Worm (Caenorhabditis elegans): Measurements from ENCODE around the gene mesp-1.
A peak's percentile ranks its signal among the peaks of the same experiment; 100 is the strongest.

mesp-1 gene

DNA sequence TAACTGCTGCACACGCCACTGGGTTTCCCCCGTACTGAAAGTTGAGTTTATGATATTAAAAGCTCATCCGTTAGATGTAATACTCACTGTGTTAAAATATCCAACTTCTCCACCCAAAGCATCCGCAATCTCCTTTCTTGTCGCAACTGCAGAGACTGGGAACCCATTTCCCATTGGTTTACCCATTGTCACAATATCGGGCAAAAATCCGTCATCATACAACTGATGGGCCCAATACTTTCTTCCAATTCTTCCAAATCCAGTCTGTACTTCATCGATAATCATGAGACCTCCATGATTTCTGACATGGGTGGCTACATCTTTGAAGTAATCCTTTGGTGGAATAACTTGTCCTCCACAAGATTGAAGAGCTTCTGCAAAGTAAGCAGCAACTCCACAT is 49.2 kb upstream of the mesp-1 start:
- TF ChIP-seq nhr-47 (tag; optimal IDR thresholded peaks at IDR 0.05), result no peak
- no peak for TF ChIP-seq efl-1 (optimal IDR thresholded peaks at IDR 0.05)
- no peak for TF ChIP-seq efl-1 (GFP tag; optimal IDR thresholded peaks at IDR 0.05 in 1 of 2)
- no peak for TF ChIP-seq nhr-84 (tag; optimal IDR thresholded peaks at IDR 0.05)
- TF ChIP-seq snpc-4 (tag; optimal IDR thresholded peaks at IDR 0.05), result no peak
- no peak for TF ChIP-seq fos-1 (tag; optimal IDR thresholded peaks at IDR 0.05)
- no peak for TF ChIP-seq ceh-88 (GFP tag; IDR thresholded peaks at IDR 0.05)
- TF ChIP-seq dpl-1 (GFP tag; optimal IDR thresholded peaks at IDR 0.05), result no peak
- no peak for TF ChIP-seq vab-15 (tag; optimal IDR thresholded peaks at IDR 0.05)
- no peak for TF ChIP-seq unc-30 (tag; optimal IDR thresholded peaks at IDR 0.05)
- TF ChIP-seq skn-1 (tag; optimal IDR thresholded peaks at IDR 0.05), result no peak
- no peak for TF ChIP-seq aha-1 (tag; optimal IDR thresholded peaks at IDR 0.05)
- no peak for TF ChIP-seq F16B12.6 (tag; optimal IDR thresholded peaks at IDR 0.05)
- no peak for TF ChIP-seq lin-13 (GFP tag; optimal IDR thresholded peaks at IDR 0.05)
- TF ChIP-seq nhr-11 (tag; optimal IDR thresholded peaks at IDR 0.05), result no peak
- TF ChIP-seq fkh-4 (tag; optimal IDR thresholded peaks at IDR 0.05; ENCODE audit: borderline replicate concordance), result no peak
- TF ChIP-seq elt-2 (tag; optimal IDR thresholded peaks at IDR 0.05), result no peak
- no peak for TF ChIP-seq ztf-4 (tag; optimal IDR thresholded peaks at IDR 0.05)
- TF ChIP-seq zip-4 (GFP tag; optimal IDR thresholded peaks at IDR 0.05), result no peak
- no peak for TF ChIP-seq ceh-82 (tag; optimal IDR thresholded peaks at IDR 0.05)
- TF ChIP-seq mef-2 (tag; optimal IDR thresholded peaks at IDR 0.05), result no peak

DNA sequence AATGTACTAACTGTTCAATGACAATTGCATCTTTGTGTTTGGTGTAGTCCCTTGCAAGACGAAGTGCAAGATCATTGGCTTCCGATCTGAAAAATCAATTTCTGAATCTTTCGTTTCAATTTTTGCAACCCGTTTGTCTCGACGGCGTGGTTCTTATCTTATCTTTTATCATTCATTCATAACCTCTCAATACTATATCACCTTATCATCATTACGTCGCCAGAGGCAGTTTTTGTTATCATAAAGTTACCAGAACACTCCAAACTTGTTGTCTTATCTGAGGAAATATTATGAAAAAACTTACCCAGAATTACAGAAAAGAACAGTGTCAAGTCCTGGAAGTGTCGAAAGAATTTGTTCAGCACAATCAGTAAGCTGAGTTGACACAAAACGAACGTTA is 48.6 kb upstream of the mesp-1 start:
- TF ChIP-seq lsy-2 (tag; optimal IDR thresholded peaks at IDR 0.05) (peak in 1 of 2 experiments; percentile 12), blmp-1 (tag; optimal IDR thresholded peaks at IDR 0.05) (peak; percentile 1), aly-2 (tag; optimal IDR thresholded peaks at IDR 0.05) (no peak), mab-9 (GFP tag; IDR thresholded peaks at IDR 0.05) (no peak), elt-3 (tag; optimal IDR thresholded peaks at IDR 0.05) (peak in 5 of 6 experiments; percentile 0 to 97 (median 93)), nhr-20 (tag; optimal IDR thresholded peaks at IDR 0.05) (no peak), lin-35 (GFP tag; optimal IDR thresholded peaks at IDR 0.05) (peak in 1 of 2 experiments; percentile 7), elt-2 (tag; optimal IDR thresholded peaks at IDR 0.05) (peak; percentile 97), alr-1 (tag; optimal IDR thresholded peaks at IDR 0.05; ENCODE audit: borderline replicate concordance) (no peak), pqm-1 (tag; optimal IDR thresholded peaks at IDR 0.05) (peak; percentile 34), nhr-71 (tag; optimal IDR thresholded peaks at IDR 0.05) (peak; percentile 17), lin-14 (GFP tag; optimal IDR thresholded peaks at IDR 0.05) (peak; percentile 20), sup-37 (GFP tag; optimal IDR thresholded peaks at IDR 0.05) (no peak), dsc-1 (tag; optimal IDR thresholded peaks at IDR 0.05) (no peak), nhr-90 (tag; optimal IDR thresholded peaks at IDR 0.05; ENCODE audit: poor library complexity) (peak; percentile 1), C16A3.4 (tag; optimal IDR thresholded peaks at IDR 0.05) (no peak), ztf-11 (tag; optimal IDR thresholded peaks at IDR 0.05) (no peak)

- TF ChIP-seq zip-4 (GFP tag; optimal IDR thresholded peaks at IDR 0.05), result no peak
- peak; percentile 9 for TF ChIP-seq nhr-71 (tag; optimal IDR thresholded peaks at IDR 0.05)
- TF ChIP-seq vab-15 (tag; optimal IDR thresholded peaks at IDR 0.05), result no peak
- no peak for TF ChIP-seq aha-1 (tag; optimal IDR thresholded peaks at IDR 0.05)
- no peak for TF ChIP-seq efl-1 (optimal IDR thresholded peaks at IDR 0.05)
- TF ChIP-seq efl-1 (GFP tag; optimal IDR thresholded peaks at IDR 0.05 in 1 of 2), result peak in 1 of 2 experiments; percentile 13
- no peak for TF ChIP-seq fkh-10 (GFP tag; optimal IDR thresholded peaks at IDR 0.05)
- TF ChIP-seq snu-23 (GFP tag; optimal IDR thresholded peaks at IDR 0.05), result no peak
- TF ChIP-seq zag-1 (tag; optimal IDR thresholded peaks at IDR 0.05), result no peak
- peak; percentile 92 for TF ChIP-seq elt-2 (tag; optimal IDR thresholded peaks at IDR 0.05)
- peak; percentile 7 for TF ChIP-seq blmp-1 (tag; optimal IDR thresholded peaks at IDR 0.05)
- TF ChIP-seq lin-14 (GFP tag; optimal IDR thresholded peaks at IDR 0.05), result peak; percentile 56
- peak; percentile 0 for TF ChIP-seq tbx-2 (tag; optimal IDR thresholded peaks at IDR 0.05)
- peak in 2 of 6 experiments; percentile 85 for TF ChIP-seq elt-3 (tag; optimal IDR thresholded peaks at IDR 0.05)
Measured at ce11 chrIV:8451709-8452248, 47.3 kb upstream of the mesp-1 start, which contains the start of gene eppl-1. Gene eppl-1, minus strand, starts transcription at chrIV:8451759.

Data from whole organism, L1 larva.